Worm (Caenorhabditis elegans): Measurements from ENCODE around the gene gst-36.

Gene gst-36

DNA sequence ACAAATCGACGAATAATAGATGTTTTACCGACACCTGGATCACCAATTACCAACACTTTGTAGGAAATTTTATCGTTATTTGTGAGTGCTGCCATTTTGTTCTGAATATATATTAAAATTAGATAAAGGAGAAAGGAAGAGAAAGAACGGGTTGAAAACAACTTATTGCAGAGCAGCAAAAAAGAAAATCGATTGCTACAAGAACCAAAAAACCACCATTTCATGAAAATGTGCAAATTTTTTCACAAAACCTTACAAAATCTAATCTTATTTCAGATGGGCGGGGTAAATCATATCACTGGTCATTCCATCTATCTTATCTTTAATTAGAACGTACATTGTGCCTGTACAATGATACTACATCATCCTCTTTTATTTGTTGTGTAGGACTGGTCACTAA, 19.4 kb upstream of the gst-36 start, which contains the start of gene glo-1:
Gene glo-1, minus strand, starts transcription at position 101 of the 400 bp plus-strand sequence.
- TF ChIP-seq ceh-88 (GFP tag; IDR thresholded peaks at IDR 0.05) (no peak), nhr-84 (tag; optimal IDR thresholded peaks at IDR 0.05) (no peak), ztf-11 (tag; optimal IDR thresholded peaks at IDR 0.05) (no peak), fkh-4 (tag; optimal IDR thresholded peaks at IDR 0.05; ENCODE audit: borderline replicate concordance) (no peak), aha-1 (tag; optimal IDR thresholded peaks at IDR 0.05) (no peak), snu-23 (GFP tag; optimal IDR thresholded peaks at IDR 0.05) (no peak), nhr-77 (tag; optimal IDR thresholded peaks at IDR 0.05) (no peak), alr-1 (tag; optimal IDR thresholded peaks at IDR 0.05; ENCODE audit: borderline replicate concordance) (no peak), tbx-2 (tag; optimal IDR thresholded peaks at IDR 0.05) (no peak), lir-3 (tag; optimal IDR thresholded peaks at IDR 0.05; ENCODE audit: poor library complexity) (no peak), hlh-4 (tag; optimal IDR thresholded peaks at IDR 0.05) (no peak), lin-14 (GFP tag; optimal IDR thresholded peaks at IDR 0.05) (no peak), mef-2 (tag; optimal IDR thresholded peaks at IDR 0.05) (no peak), unc-98 (GFP tag; IDR thresholded peaks at IDR 0.05) (no peak)

- TF ChIP-seq tlp-1 (tag; optimal IDR thresholded peaks at IDR 0.05) (no peak), efl-1 (optimal IDR thresholded peaks at IDR 0.05) (no peak), efl-1 (GFP tag; optimal IDR thresholded peaks at IDR 0.05 in 1 of 2) (peak in 1 of 2 experiments; percentile 11)
These were observed 14.4 kb upstream of the gst-36 start, which contains the start of gene R07B1.9 for ce11 chrX:9877117-9877516. TSS of gene R07B1.9 (plus strand) at chrX:9877417.

DNA sequence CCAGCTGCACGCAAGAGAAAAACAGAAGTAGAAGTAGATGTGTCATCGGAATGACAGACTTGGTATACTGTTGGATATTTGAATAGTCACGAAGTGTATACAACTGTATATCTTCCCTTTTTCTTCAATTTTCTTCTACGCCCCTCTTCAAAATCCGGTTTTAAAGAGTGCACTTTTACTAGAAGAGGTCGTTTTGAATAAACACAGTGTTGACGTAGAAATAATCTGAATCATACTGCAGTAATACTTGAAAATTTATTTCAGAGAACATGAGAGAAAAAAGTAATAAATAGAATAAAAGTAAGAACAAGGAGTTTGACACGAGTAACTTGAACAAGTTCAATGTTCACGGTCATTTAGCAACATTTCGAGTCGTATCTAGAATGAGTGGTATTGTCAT, 9.8 kb upstream of the gst-36 start, which contains the start of gene R07B1.8:
Gene R07B1.8, minus strand, starts transcription at position 101 of the 400 bp plus-strand sequence.
- TF ChIP-seq mdl-1 (tag; optimal IDR thresholded peaks at IDR 0.05) (no peak), ceh-82 (tag; optimal IDR thresholded peaks at IDR 0.05) (no peak)

- TF ChIP-seq fkh-10 (GFP tag; optimal IDR thresholded peaks at IDR 0.05) (no peak), nhr-12 (tag; optimal IDR thresholded peaks at IDR 0.05) (no peak), hlh-4 (tag; optimal IDR thresholded peaks at IDR 0.05) (no peak), skn-1 (tag; optimal IDR thresholded peaks at IDR 0.05) (no peak), lin-14 (GFP tag; optimal IDR thresholded peaks at IDR 0.05) (no peak), aly-2 (tag; optimal IDR thresholded peaks at IDR 0.05) (no peak), xbp-1 (tag; optimal IDR thresholded peaks at IDR 0.05) (no peak), egl-27 (tag; optimal IDR thresholded peaks at IDR 0.05) (no peak), C34B4.2 (tag; optimal IDR thresholded peaks at IDR 0.05) (no peak), F16B12.6 (tag; optimal IDR thresholded peaks at IDR 0.05) (no peak), nhr-77 (tag; optimal IDR thresholded peaks at IDR 0.05) (no peak), blmp-1 (tag; optimal IDR thresholded peaks at IDR 0.05) (no peak), snpc-4 (tag; optimal IDR thresholded peaks at IDR 0.05) (no peak), lin-35 (GFP tag; optimal IDR thresholded peaks at IDR 0.05) (no peak), ceh-88 (GFP tag; IDR thresholded peaks at IDR 0.05) (no peak), ceh-8 (GFP tag; optimal IDR thresholded peaks at IDR 0.05) (no peak), nhr-11 (tag; optimal IDR thresholded peaks at IDR 0.05) (no peak), nhr-28 (tag; optimal IDR thresholded peaks at IDR 0.05) (no peak), sox-4 (tag; optimal IDR thresholded peaks at IDR 0.05) (no peak), Y116A8C.19 (tag; optimal IDR thresholded peaks at IDR 0.05; ENCODE audit: borderline replicate concordance) (no peak)
These were observed 6.8 kb upstream of the gst-36 start, which contains the start of gene R07B1.13 for ce11 chrX:9869522-9869921. TSS of gene R07B1.13 (plus strand) at chrX:9869822.

DNA sequence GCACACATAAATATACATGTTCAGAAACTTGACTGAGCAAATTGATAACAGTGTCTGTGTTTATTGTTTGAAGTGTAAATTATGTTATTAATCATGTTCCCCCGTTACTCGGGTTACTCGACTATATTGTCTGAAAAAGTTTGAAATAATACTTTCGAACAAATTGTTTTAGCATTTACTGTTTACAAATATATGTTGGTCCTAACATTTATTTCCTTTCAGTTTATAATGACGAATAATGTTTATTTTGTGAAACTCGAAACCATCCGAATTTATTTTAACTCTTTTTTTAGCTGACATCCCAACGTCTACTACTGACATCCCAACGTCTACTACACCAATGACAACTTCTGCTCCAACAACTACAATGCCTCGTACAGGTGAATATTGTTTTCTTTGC, 6.1 kb upstream of the gst-36 start, which contains the start of gene R07B1.7:
Gene R07B1.7, plus strand, starts transcription at position 301 of the 400 bp plus-strand sequence.
- TF ChIP-seq nhr-28 (tag; optimal IDR thresholded peaks at IDR 0.05) (no peak), lin-39 (tag; optimal IDR thresholded peaks at IDR 0.05) (no peak)

All from whole organism, L1 larva.